Worm (Caenorhabditis elegans) whole organism, L1 larva: Measurements from ENCODE around the gene lst-4.

ENCODE experiments used
- ceh-63 ChIP-seq: fragments of 200-800 bp; sonication (Bioruptor generic); optimal IDR thresholded peaks from 2 replicates; lab custom pipeline; 2018; ENCODE audit warnings: mild to moderate bottlenecking, missing genetic modification characterization, missing compliant biosample characterization
- lsy-2 ChIP-seq, 2 experiments: fragments of 150-350 bp; optimal IDR thresholded peaks; 2 replicates each; lab custom pipeline; 2014; ENCODE audit warnings: missing biosample characterization in 2 of 2, missing genetic modification characterization in 2 of 2
- mdl-1 ChIP-seq, 2 experiments: fragments of 150-350 bp; optimal IDR thresholded peaks; 2 replicates each; lab custom pipeline; 2014 to 2017; ENCODE audit warnings: missing biosample characterization in 2 of 2, missing genetic modification characterization in 2 of 2, inconsistent platforms in 1 of 2
- nhr-28 ChIP-seq: fragments of 150-350 bp; optimal IDR thresholded peaks from 2 replicates; lab custom pipeline; 2014; ENCODE audit warnings: missing biosample characterization, missing genetic modification characterization
- unc-62 ChIP-seq: fragments of 150-350 bp; optimal IDR thresholded peaks from 2 replicates; lab custom pipeline; 2014; ENCODE audit warnings: missing biosample characterization, missing genetic modification reagents, missing genetic modification characterization
- ztf-11 ChIP-seq, 2 experiments: sonication (generic microtip); optimal IDR thresholded peaks; 2 replicates each; lab custom pipeline; 2016 to 2017; ENCODE audit warnings: missing genetic modification characterization in 2 of 2, missing biosample characterization in 1 of 2, missing compliant biosample characterization in 1 of 2

DNA sequence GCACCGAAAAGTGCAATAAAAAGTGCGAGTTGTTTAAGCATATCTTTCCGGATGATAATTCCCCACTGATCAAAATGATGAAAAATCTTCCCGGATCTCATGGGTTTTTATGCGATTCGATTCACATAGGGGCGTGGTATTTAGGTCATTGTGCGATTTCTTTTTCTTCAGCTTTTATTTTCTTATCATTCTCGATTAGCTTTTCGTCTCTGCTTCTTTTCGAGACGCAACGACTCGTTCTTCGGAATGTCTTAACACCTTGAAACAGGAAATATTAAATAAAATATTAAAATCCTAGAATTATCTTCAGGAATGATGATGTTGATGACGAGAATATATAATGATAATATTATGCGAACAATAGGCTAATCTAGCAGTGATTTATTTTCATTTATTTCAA lies 26.0 kb downstream of the lst-4 start, which contains the start of gene Y37A1B.7:
- TF ChIP-seq ztf-11 (tag; optimal IDR thresholded peaks at IDR 0.05; lab: Kevin White, UChicago) (no peak), lsy-2 (tag; optimal IDR thresholded peaks at IDR 0.05; lab: Kevin White, UChicago) (no peak), unc-62 (GFP tag; lab: Kevin White, UChicago) (no peak), mdl-1 (tag; optimal IDR thresholded peaks at IDR 0.05; lab: Kevin White, UChicago) (no peak), nhr-28 (no peak), ceh-63 (GFP tag; lab: Kevin White, UChicago) (no peak)
